Fruit fly (Drosophila melanogaster) whole organism, embryonic: ENCODE measurements around the gene Gart.

Experiments
- Abd-B ChIP-seq: fragments of 200-800 bp; sonication (Bioruptor generic); optimal IDR thresholded peaks from 2 replicates; lab custom pipeline; 2018; ENCODE audit warnings: missing biosample characterization, mild to moderate bottlenecking, missing genetic modification characterization, moderate library complexity
- Atf-2 ChIP-seq: fragments of 200-800 bp; sonication (Bioruptor generic); optimal IDR thresholded peaks from 2 replicates; lab custom pipeline; 2016; ENCODE audit warnings: missing biosample characterization, missing genetic modification characterization
- CG10321 ChIP-seq: fragments of 200-800 bp; sonication (Bioruptor generic); IDR thresholded peaks from 2 replicates; pipeline ENCODE4 v1.3.6; 2022; ENCODE audit warnings: missing biosample characterization, missing genetic modification characterization
- CG10431 ChIP-seq: fragments of 200-800 bp; sonication (Bioruptor generic); optimal IDR thresholded peaks from 3 replicates; lab custom pipeline; 2018; ENCODE audit warnings: missing biosample characterization, mild to moderate bottlenecking, missing genetic modification characterization
- CG10462 ChIP-seq: fragments of 200-800 bp; sonication (Bioruptor generic); optimal IDR thresholded peaks from 2 replicates; lab custom pipeline; 2016; ENCODE audit warnings: missing biosample characterization, missing genetic modification characterization
- CG10979 ChIP-seq: fragments of 200-800 bp; sonication (Bioruptor generic); optimal IDR thresholded peaks from 2 replicates; lab custom pipeline; 2018; ENCODE audit warnings: missing biosample characterization, mild to moderate bottlenecking, missing genetic modification characterization, moderate library complexity
- CG11504 ChIP-seq: fragments of 200-800 bp; sonication (Bioruptor generic); optimal IDR thresholded peaks from 3 replicates; lab custom pipeline; 2019; ENCODE audit warnings: missing biosample characterization, mild to moderate bottlenecking, missing genetic modification characterization, moderate library complexity
- CG11696 ChIP-seq: fragments of 200-800 bp; sonication (Bioruptor generic); IDR thresholded peaks from 2 replicates; pipeline ENCODE4 v1.3.6; 2022; ENCODE audit warnings: missing biosample characterization, missing genetic modification characterization
- CG1233 ChIP-seq: fragments of 200-800 bp; sonication (Bioruptor generic); optimal IDR thresholded peaks from 4 replicates; lab custom pipeline; 2018; ENCODE audit warnings: missing biosample characterization, mild to moderate bottlenecking, missing genetic modification characterization
- CG13775 ChIP-seq: fragments of 200-800 bp; sonication (Bioruptor generic); optimal IDR thresholded peaks from 3 replicates; lab custom pipeline; 2017; ENCODE audit warnings: missing biosample characterization, mild to moderate bottlenecking, missing genetic modification characterization
- CG14710 ChIP-seq: fragments of 200-800 bp; sonication (Bioruptor generic); optimal IDR thresholded peaks from 3 replicates; lab custom pipeline; 2019; ENCODE audit warnings: missing biosample characterization, mild to moderate bottlenecking, missing genetic modification characterization, moderate library complexity
- CG15073 ChIP-seq: fragments of 200-800 bp; sonication (Bioruptor generic); optimal IDR thresholded peaks from 2 replicates; lab custom pipeline; 2016; ENCODE audit warnings: missing biosample characterization, missing genetic modification characterization
- CG1832 ChIP-seq: fragments of 200-800 bp; sonication (Bioruptor generic); optimal IDR thresholded peaks from 2 replicates; lab custom pipeline; 2017; ENCODE audit warnings: missing biosample characterization, mild to moderate bottlenecking, missing genetic modification characterization, inconsistent platforms
- CG3163 ChIP-seq: fragments of 200-800 bp; sonication (Bioruptor generic); optimal IDR thresholded peaks from 3 replicates; lab custom pipeline; 2016; ENCODE audit warnings: missing biosample characterization, missing genetic modification characterization
- CG3838 ChIP-seq: fragments of 200-800 bp; sonication (Bioruptor generic); optimal IDR thresholded peaks from 3 replicates; lab custom pipeline; 2016; ENCODE audit warnings: missing biosample characterization, missing genetic modification characterization
- CG4820 ChIP-seq: fragments of 200-800 bp; sonication (Bioruptor generic); optimal IDR thresholded peaks from 3 replicates; lab custom pipeline; 2016; ENCODE audit warnings: missing biosample characterization, missing genetic modification characterization
- CG6854 ChIP-seq: fragments of 200-800 bp; sonication (Bioruptor generic); optimal IDR thresholded peaks from 3 replicates; lab custom pipeline; 2017; ENCODE audit warnings: missing biosample characterization, mild to moderate bottlenecking, missing genetic modification characterization
- CG8478 ChIP-seq: fragments of >200 bp; optimal IDR thresholded peaks from 2 replicates; lab custom pipeline; 2018
- Camta ChIP-seq: fragments of 200-800 bp; sonication (Bioruptor generic); optimal IDR thresholded peaks from 2 replicates; lab custom pipeline; 2016; ENCODE audit warnings: missing biosample characterization, missing genetic modification characterization
- Drgx ChIP-seq: fragments of 200-800 bp; sonication (Bioruptor generic); IDR thresholded peaks from 2 replicates; pipeline ENCODE4 v1.3.6; 2022; ENCODE audit warnings: missing biosample characterization, missing genetic modification characterization
- Eip74EF ChIP-seq, 2 experiments: fragments of 200-800 bp in 1 of 2; fragments of >200 bp in 1 of 2; sonication (Bioruptor generic) in 1 of 2; optimal IDR thresholded peaks; 2 replicates each; lab custom pipeline; 2017 to 2019; ENCODE audit warnings: missing biosample characterization in 2 of 2, missing genetic modification characterization in 2 of 2, mild to moderate bottlenecking in 1 of 2, moderate library complexity in 1 of 2
- GATAe ChIP-seq: fragments of 200-800 bp; sonication (Bioruptor generic); conservative IDR thresholded peaks from 2 replicates; pipeline ENCODE4 v1.3.6; 2022; ENCODE audit warnings: missing biosample characterization, missing genetic modification characterization
- HLHmδ ChIP-seq: fragments of 200-800 bp; sonication (Bioruptor generic); optimal IDR thresholded peaks from 2 replicates; lab custom pipeline; 2018; ENCODE audit warnings: missing biosample characterization, mild to moderate bottlenecking, missing genetic modification characterization, moderate library complexity
- HmgD ChIP-seq: fragments of 200-800 bp; sonication (Bioruptor generic); optimal IDR thresholded peaks from 3 replicates; lab custom pipeline; 2016; ENCODE audit warnings: missing biosample characterization, missing genetic modification characterization
- Lpt ChIP-seq: fragments of >200 bp; optimal IDR thresholded peaks from 2 replicates; lab custom pipeline; 2018; ENCODE audit warnings: missing biosample characterization, missing genetic modification characterization
- MBD-R2 ChIP-seq: fragments of 200-800 bp; sonication (Bioruptor generic); IDR thresholded peaks from 2 replicates; pipeline ENCODE4 v1.3.6; 2022; ENCODE audit warnings: missing biosample characterization, missing genetic modification characterization
- NC2α ChIP-seq: fragments of 200-800 bp; sonication (Bioruptor generic); optimal IDR thresholded peaks from 2 replicates; lab custom pipeline; 2016; ENCODE audit warnings: missing biosample characterization, missing genetic modification characterization
- Scr ChIP-seq: fragments of 200-800 bp; sonication (Bioruptor generic); IDR thresholded peaks from 2 replicates; pipeline ENCODE4 v1.3.6; 2022; ENCODE audit warnings: missing biosample characterization, missing genetic modification characterization; ENCODE audit not compliant: partially characterized antibody
- Tbp ChIP-seq: fragments of >200 bp; optimal IDR thresholded peaks from 2 replicates; lab custom pipeline; 2018; ENCODE audit warnings: missing biosample characterization, missing genetic modification characterization
- ato ChIP-seq: fragments of 200-800 bp; sonication (Bioruptor generic); IDR thresholded peaks from 2 replicates; pipeline ENCODE4 v1.3.6; 2022; ENCODE audit warnings: missing biosample characterization, missing genetic modification characterization; ENCODE audit not compliant: partially characterized antibody
- br ChIP-seq: fragments of >200 bp; optimal IDR thresholded peaks from 2 replicates; lab custom pipeline; 2017
- chif ChIP-seq, 2 experiments: fragments of 200-800 bp; sonication (Bioruptor generic); optimal IDR thresholded peaks; 3 replicates each; lab custom pipeline; 2016; ENCODE audit warnings: missing biosample characterization in 2 of 2, missing genetic modification characterization in 2 of 2
- crol ChIP-seq: fragments of 200-800 bp; sonication (Bioruptor generic); IDR thresholded peaks from 2 replicates; pipeline ENCODE4 v1.3.6; 2022; ENCODE audit warnings: missing biosample characterization, missing genetic modification characterization
- dmrt99B ChIP-seq: fragments of 200-800 bp; sonication (Bioruptor generic); optimal IDR thresholded peaks from 2 replicates; lab custom pipeline; 2018; ENCODE audit warnings: missing biosample characterization, mild to moderate bottlenecking, missing genetic modification characterization, moderate library complexity
- exex ChIP-seq: fragments of 200-800 bp; sonication (Bioruptor generic); optimal IDR thresholded peaks from 4 replicates; lab custom pipeline; 2018; ENCODE audit warnings: missing biosample characterization, mild to moderate bottlenecking, missing genetic modification characterization, moderate library complexity
- fd102C ChIP-seq: fragments of 200-800 bp; sonication (Bioruptor generic); optimal IDR thresholded peaks from 2 replicates; lab custom pipeline; 2018; ENCODE audit warnings: missing biosample characterization, mild to moderate bottlenecking, missing genetic modification characterization, moderate library complexity
- fd64A ChIP-seq: fragments of 200-800 bp; sonication (Bioruptor generic); optimal IDR thresholded peaks from 3 replicates; lab custom pipeline; 2018; ENCODE audit warnings: missing biosample characterization, mild to moderate bottlenecking, missing genetic modification characterization
- gsb-n ChIP-seq: fragments of 200-800 bp; sonication (Bioruptor generic); optimal IDR thresholded peaks from 3 replicates; lab custom pipeline; 2018; ENCODE audit warnings: missing biosample characterization, mild to moderate bottlenecking, missing genetic modification characterization
- hkb ChIP-seq, 2 experiments: fragments of 200-800 bp in 1 of 2; fragments of >200 bp in 1 of 2; sonication (Bioruptor generic) in 1 of 2; IDR thresholded peaks in 1 of 2; optimal IDR thresholded peaks in 1 of 2; 2 replicates each; pipeline versions ENCODE4 v1.3.6 to Lab custom; 2017 to 2022; ENCODE audit warnings: missing biosample characterization in 1 of 2, missing genetic modification characterization in 1 of 2
- inv ChIP-seq: fragments of 200-800 bp; sonication (Bioruptor generic); IDR thresholded peaks from 2 replicates; pipeline ENCODE4 v1.3.6; 2022; ENCODE audit warnings: missing biosample characterization, missing genetic modification characterization; ENCODE audit not compliant: partially characterized antibody
- jigr1 ChIP-seq: fragments of 200-800 bp; sonication (Bioruptor generic); IDR thresholded peaks from 3 replicates; pipeline ENCODE4 v1.3.6; 2022; ENCODE audit warnings: missing biosample characterization, missing genetic modification characterization
- luna ChIP-seq: fragments of 200-800 bp; sonication (Bioruptor generic); optimal IDR thresholded peaks from 2 replicates; lab custom pipeline; 2016; ENCODE audit warnings: missing biosample characterization, missing genetic modification characterization
- mirr ChIP-seq: fragments of 200-800 bp; sonication (Bioruptor generic); optimal IDR thresholded peaks from 3 replicates; lab custom pipeline; 2018; ENCODE audit warnings: missing biosample characterization, mild to moderate bottlenecking, missing genetic modification characterization
- otp ChIP-seq: fragments of 200-800 bp; sonication (Bioruptor generic); IDR thresholded peaks from 3 replicates; pipeline ENCODE4, ENCODE4 v1.3.6; 2022; ENCODE audit warnings: missing biosample characterization, missing genetic modification characterization
- peb ChIP-seq: fragments of 200-800 bp; sonication (Bioruptor generic); IDR thresholded peaks from 2 replicates; pipeline ENCODE4 v1.3.6; 2022; ENCODE audit warnings: missing biosample characterization, missing genetic modification characterization
- pzg ChIP-seq: fragments of 200-800 bp; sonication (Bioruptor generic); optimal IDR thresholded peaks from 3 replicates; lab custom pipeline; 2018; ENCODE audit warnings: missing biosample characterization, mild to moderate bottlenecking, missing genetic modification characterization, moderate library complexity
- slp2 ChIP-seq: fragments of 200-800 bp; sonication (Bioruptor generic); optimal IDR thresholded peaks from 2 replicates; lab custom pipeline; 2016; ENCODE audit warnings: missing biosample characterization, missing genetic modification characterization
- sna ChIP-seq: fragments of 200-800 bp; sonication (Bioruptor generic); IDR thresholded peaks from 2 replicates; pipeline ENCODE4 v1.3.6; 2022; ENCODE audit warnings: missing biosample characterization, missing genetic modification characterization; ENCODE audit not compliant: partially characterized antibody
- tx ChIP-seq: fragments of 200-800 bp; sonication (Bioruptor generic); optimal IDR thresholded peaks from 2 replicates; lab custom pipeline; 2016; ENCODE audit warnings: missing biosample characterization, missing genetic modification characterization
- zen2 ChIP-seq: fragments of 200-800 bp; sonication (Bioruptor generic); IDR thresholded peaks from 3 replicates; pipeline ENCODE4 v1.3.6; 2022; ENCODE audit warnings: missing biosample characterization, missing genetic modification characterization; ENCODE audit not compliant: partially characterized antibody

Gene Gart

DNA sequence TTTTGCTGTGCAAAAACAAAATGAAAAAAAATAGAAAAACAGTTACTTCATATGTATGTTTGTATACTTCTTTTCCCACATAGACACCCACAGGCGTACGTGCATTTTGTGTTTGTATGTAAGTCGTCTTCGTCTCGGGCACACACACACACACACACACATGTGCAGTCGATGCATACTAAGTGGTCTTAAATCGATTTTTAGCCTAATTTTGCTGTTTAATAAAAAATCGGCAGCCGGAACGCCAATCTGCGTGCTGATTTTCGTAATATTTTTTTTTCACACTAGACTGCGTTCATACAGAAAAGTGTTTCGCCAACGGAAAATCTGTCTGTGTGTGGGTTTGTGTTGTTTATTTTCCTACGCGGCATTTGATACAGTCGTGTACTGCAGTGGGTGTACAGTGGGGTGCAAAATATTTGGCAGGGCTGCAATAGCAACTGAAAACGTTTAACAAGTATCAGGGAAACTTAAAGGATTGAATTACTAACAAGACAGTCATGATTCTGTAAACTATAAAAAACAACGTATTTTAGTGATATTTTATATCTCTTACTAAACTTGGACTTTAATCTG lies 9.5 kb upstream of the Gart start (continued):
- TF ChIP-seq Eip74EF (GFP tag; optimal IDR thresholded peaks at IDR 0.05; lab: Kevin White, UChicago) (peak in 1 of 2 experiments; percentile 31), CG10431 (GFP tag; lab: Kevin White, UChicago) (no peak), pzg (no peak), CG4820 (GFP tag; lab: Kevin White, UChicago) (no peak), otp (GFP tag; lab: Robert Waterston, UW) (no peak), NC2α (no peak), dmrt99B (tag; lab: Kevin White, UChicago) (no peak), crol (no peak), chif (GFP tag; optimal IDR thresholded peaks at IDR 0.05; lab: Kevin White, UChicago) (peak in 1 of 2 experiments; percentile 9), HLHmδ (GFP tag; lab: Kevin White, UChicago) (no peak), tx (GFP tag; lab: Kevin White, UChicago) (peak; percentile 55), CG3838 (no peak), CG10979 (tag; lab: Kevin White, UChicago) (peak; percentile 45), inv (GFP tag; lab: Robert Waterston, UW) (no peak), CG15073 (GFP tag; lab: Kevin White, UChicago) (peak; percentile 100), slp2 (GFP tag; lab: Kevin White, UChicago) (no peak), CG1832 (GFP tag; lab: Kevin White, UChicago) (no peak), fd64A (GFP tag; lab: Kevin White, UChicago) (peak; percentile 4), CG10321 (GFP tag; lab: Robert Waterston, UW) (no peak), Tbp (GFP tag; lab: Kevin White, UChicago) (no peak), CG13775 (no peak), fd102C (GFP tag; lab: Kevin White, UChicago) (no peak), Lpt (GFP tag; lab: Kevin White, UChicago) (no peak), Camta (GFP tag; lab: Kevin White, UChicago) (peak; percentile 3), hkb (optimal IDR thresholded peaks at IDR 0.05; lab: Kevin White, UChicago) (no peak), hkb (GFP tag; IDR thresholded peaks at IDR 0.05; lab: Robert Waterston, UW) (peak; percentile 53; the same call in 1 of the 2 replicates), Drgx (GFP tag; lab: Robert Waterston, UW) (peak; percentile 52; the same call in 1 of the 2 replicates), Abd-B (GFP tag; lab: Kevin White, UChicago) (no peak), sna (no peak), Atf-2 (no peak), CG11696 (no peak), luna (GFP tag; lab: Kevin White, UChicago) (peak; percentile 23), exex (tag; lab: Kevin White, UChicago) (no peak), gsb-n (tag; lab: Kevin White, UChicago) (no peak), CG10462 (GFP tag; lab: Kevin White, UChicago) (no peak), CG6854 (GFP tag; lab: Kevin White, UChicago) (no peak), jigr1 (GFP tag; lab: Robert Waterston, UW) (no peak), ato (GFP tag; lab: Robert Waterston, UW) (no peak), GATAe (GFP tag; lab: Robert Waterston, UW) (no peak), MBD-R2 (0 out of 2 replicates have a peak, but pooled peaks have one; percentile 31), mirr (GFP tag; lab: Kevin White, UChicago) (peak; percentile 15), CG3163 (GFP tag; lab: Kevin White, UChicago) (no peak), CG14710 (tag; lab: Kevin White, UChicago) (no peak), CG1233 (peak; percentile 37), br (lab: Kevin White, UChicago) (no peak), Scr (GFP tag; lab: Robert Waterston, UW) (no peak), CG11504 (tag; lab: Kevin White, UChicago) (no peak), peb (GFP tag; lab: Robert Waterston, UW) (no peak), CG8478 (lab: Kevin White, UChicago) (peak; percentile 83), zen2 (no peak; the same call in 2 of the 3 replicates), HmgD (GFP tag; lab: Kevin White, UChicago) (no peak)
